Worm (Caenorhabditis elegans) whole organism, L3 larva: ENCODE data around the gene his-3.

ENCODE experiments used
- ZK546.5 ChIP-seq: sonication (generic microtip); optimal IDR thresholded peaks from 2 replicates; lab custom pipeline; 2017; ENCODE audit warnings: missing biosample characterization, missing genetic modification characterization
- ama-1 ChIP-seq: fragments of 150-350 bp; optimal IDR thresholded peaks from 2 replicates; lab custom pipeline; 2018
- ceh-16 ChIP-seq: sonication (generic microtip); optimal IDR thresholded peaks from 2 replicates; lab custom pipeline; 2017; ENCODE audit warnings: missing biosample characterization, missing genetic modification characterization
- ceh-28 ChIP-seq: fragments of 150-350 bp; optimal IDR thresholded peaks from 2 replicates; lab custom pipeline; 2014; ENCODE audit warnings: missing biosample characterization, missing genetic modification reagents, missing genetic modification characterization
- ceh-82 ChIP-seq: fragments of 150-350 bp; optimal IDR thresholded peaks from 2 replicates; lab custom pipeline; 2014; ENCODE audit warnings: missing biosample characterization, missing genetic modification characterization
- ceh-9 ChIP-seq: sonication (generic microtip); optimal IDR thresholded peaks from 2 replicates; lab custom pipeline; 2018; ENCODE audit warnings: missing biosample characterization, missing genetic modification characterization
- daf-12 ChIP-seq: fragments of 150-350 bp; optimal IDR thresholded peaks from 2 replicates; lab custom pipeline; 2014; ENCODE audit warnings: missing biosample characterization, missing genetic modification reagents, missing genetic modification characterization
- egl-27 ChIP-seq: sonication (generic microtip); optimal IDR thresholded peaks from 4 replicates; lab custom pipeline; 2017; ENCODE audit warnings: missing biosample characterization, missing genetic modification reagents, missing genetic modification characterization
- egl-5 ChIP-seq: fragments of 150-350 bp; optimal IDR thresholded peaks from 2 replicates; lab custom pipeline; 2017; ENCODE audit warnings: missing biosample characterization, missing genetic modification reagents, missing genetic modification characterization, inconsistent platforms
- elt-2 ChIP-seq: sonication (generic microtip); optimal IDR thresholded peaks from 2 replicates; lab custom pipeline; 2016; ENCODE audit warnings: missing genetic modification reagents, mild to moderate bottlenecking, missing genetic modification characterization, missing compliant biosample characterization
- elt-3 ChIP-seq, 3 experiments: fragments of 150-350 bp in 1 of 3; sonication (generic microtip) in 2 of 3; optimal IDR thresholded peaks; 2 replicates in 2 of 3; 4 replicates in 1 of 3; lab custom pipeline; 2014 to 2017; ENCODE audit warnings: missing biosample characterization in 3 of 3, missing genetic modification characterization in 3 of 3
- fkh-10 ChIP-seq: sonication (generic microtip); optimal IDR thresholded peaks from 2 replicates; lab custom pipeline; 2017; ENCODE audit warnings: missing biosample characterization, missing genetic modification reagents, missing genetic modification characterization
- fkh-2 ChIP-seq: fragments of 150-350 bp; optimal IDR thresholded peaks from 2 replicates; lab custom pipeline; 2014; ENCODE audit warnings: missing biosample characterization, missing genetic modification reagents, missing genetic modification characterization
- fos-1 ChIP-seq: fragments of 150-350 bp; optimal IDR thresholded peaks from 2 replicates; lab custom pipeline; 2014; ENCODE audit warnings: missing biosample characterization, missing genetic modification characterization
- hmg-11 ChIP-seq: sonication (generic microtip); optimal IDR thresholded peaks from 2 replicates; lab custom pipeline; 2016; ENCODE audit warnings: missing genetic modification characterization, missing compliant biosample characterization
- lin-15B ChIP-seq: fragments of 150-350 bp; optimal IDR thresholded peaks from 2 replicates; lab custom pipeline; 2014; ENCODE audit warnings: missing biosample characterization, missing genetic modification characterization
- lin-39 ChIP-seq: fragments of 150-350 bp; optimal IDR thresholded peaks from 2 replicates; lab custom pipeline; 2018; ENCODE audit warnings: missing biosample characterization, missing genetic modification reagents, missing genetic modification characterization
- lsy-12 ChIP-seq: sonication (generic microtip); optimal IDR thresholded peaks from 2 replicates; lab custom pipeline; 2016; ENCODE audit warnings: mild to moderate bottlenecking, missing genetic modification characterization, missing compliant biosample characterization
- mml-1 ChIP-seq: fragments of 150-350 bp; sonication (generic microtip); optimal IDR thresholded peaks from 3 replicates; lab custom pipeline; 2014; ENCODE audit warnings: missing biosample characterization, missing genetic modification characterization
- nfya-1 ChIP-seq: sonication (generic microtip); optimal IDR thresholded peaks from 2 replicates; lab custom pipeline; 2017; ENCODE audit warnings: missing genetic modification characterization, mild to moderate bottlenecking, missing compliant biosample characterization, antibody characterized with exemption, moderate library complexity; ENCODE audit not compliant: insufficient read depth
- nhr-11 ChIP-seq: fragments of 150-350 bp; optimal IDR thresholded peaks from 2 replicates; lab custom pipeline; 2014; ENCODE audit warnings: missing biosample characterization, missing genetic modification characterization
- nhr-12 ChIP-seq: fragments of 150-350 bp; optimal IDR thresholded peaks from 2 replicates; lab custom pipeline; 2014; ENCODE audit warnings: missing biosample characterization, missing genetic modification characterization
- nhr-23 ChIP-seq: fragments of 150-350 bp; optimal IDR thresholded peaks from 2 replicates; lab custom pipeline; 2014; ENCODE audit warnings: missing biosample characterization, missing genetic modification reagents, missing genetic modification characterization
- nhr-237 ChIP-seq: fragments of 150-350 bp; optimal IDR thresholded peaks from 2 replicates; lab custom pipeline; 2014; ENCODE audit warnings: missing biosample characterization, missing genetic modification characterization
- nhr-25 ChIP-seq: sonication (generic microtip); optimal IDR thresholded peaks from 2 replicates; lab custom pipeline; 2017; ENCODE audit warnings: missing biosample characterization, missing genetic modification characterization
- nhr-28 ChIP-seq: fragments of 150-350 bp; optimal IDR thresholded peaks from 2 replicates; lab custom pipeline; 2014; ENCODE audit warnings: missing biosample characterization, missing genetic modification characterization
- nhr-43 ChIP-seq: sonication (generic microtip); optimal IDR thresholded peaks from 2 replicates; lab custom pipeline; 2016; ENCODE audit warnings: mild to moderate bottlenecking, missing genetic modification characterization, missing compliant biosample characterization; ENCODE audit not compliant: poor library complexity, severe bottlenecking
- nhr-67 ChIP-seq: fragments of 150-350 bp; optimal IDR thresholded peaks from 2 replicates; lab custom pipeline; 2014; ENCODE audit warnings: missing biosample characterization, missing genetic modification characterization
- nhr-76 ChIP-seq: fragments of 150-350 bp; sonication (generic microtip); optimal IDR thresholded peaks from 5 replicates; lab custom pipeline; 2014; ENCODE audit warnings: missing biosample characterization, missing genetic modification characterization
- nhr-77 ChIP-seq: fragments of 150-350 bp; optimal IDR thresholded peaks from 2 replicates; lab custom pipeline; 2014; ENCODE audit warnings: missing biosample characterization, missing genetic modification characterization
- sea-2 ChIP-seq: fragments of 150-350 bp; sonication (generic microtip); optimal IDR thresholded peaks from 4 replicates; lab custom pipeline; 2014; ENCODE audit warnings: missing biosample characterization, missing genetic modification reagents, missing genetic modification characterization
- snpc-4 ChIP-seq: fragments of 150-350 bp; optimal IDR thresholded peaks from 2 replicates; lab custom pipeline; 2014; ENCODE audit warnings: missing biosample characterization, missing genetic modification characterization
- tbx-2 ChIP-seq: sonication (generic microtip); optimal IDR thresholded peaks from 2 replicates; lab custom pipeline; 2016; ENCODE audit warnings: mild to moderate bottlenecking, missing genetic modification characterization, missing compliant biosample characterization
- unc-39 ChIP-seq: sonication (generic microtip); optimal IDR thresholded peaks from 4 replicates; lab custom pipeline; 2017; ENCODE audit warnings: missing biosample characterization, missing genetic modification characterization
- unc-62 ChIP-seq: fragments of 150-350 bp; sonication (generic microtip); optimal IDR thresholded peaks from 4 replicates; lab custom pipeline; 2014; ENCODE audit warnings: missing biosample characterization, missing genetic modification reagents, missing genetic modification characterization
- zag-1 ChIP-seq: fragments of 150-350 bp; optimal IDR thresholded peaks from 2 replicates; lab custom pipeline; 2014; ENCODE audit warnings: missing biosample characterization, missing genetic modification characterization
- ztf-11 ChIP-seq: fragments of 150-350 bp; optimal IDR thresholded peaks from 2 replicates; lab custom pipeline; 2014; ENCODE audit warnings: missing biosample characterization, missing genetic modification characterization
- ztf-4 ChIP-seq: fragments of 150-350 bp; optimal IDR thresholded peaks from 2 replicates; lab custom pipeline; 2014; ENCODE audit warnings: missing biosample characterization, missing genetic modification characterization

The his-3 gene

ce11 chrV:16017671-16018070 lies 22.9 kb upstream of the his-3 start, which contains the start of gene srx-43:
srx-43 (plus strand) TSS chrV:16017971.
- TF ChIP-seq snpc-4 (tag; lab: Kevin White, UChicago) = no peak
- TF ChIP-seq ceh-82 (tag; lab: Kevin White, UChicago) = no peak
- TF ChIP-seq nhr-67 = no peak
- TF ChIP-seq nhr-76 (tag; lab: Kevin White, UChicago) = no peak
- TF ChIP-seq ztf-4 = no peak
- no peak for TF ChIP-seq ama-1
- TF ChIP-seq nhr-77 (tag; lab: Kevin White, UChicago) = no peak
- TF ChIP-seq mml-1 = no peak
- no peak for TF ChIP-seq nhr-43 (tag; lab: Kevin White, UChicago)
- no peak for TF ChIP-seq nfya-1 (tag; lab: Kevin White, UChicago)
- no peak for TF ChIP-seq daf-12
- TF ChIP-seq unc-39 (tag; lab: Kevin White, UChicago) = no peak
- TF ChIP-seq zag-1 (tag; lab: Kevin White, UChicago) = no peak
- TF ChIP-seq lsy-12 (tag; lab: Kevin White, UChicago) = no peak
- TF ChIP-seq fkh-10 (GFP tag; lab: Kevin White, UChicago) = no peak
- TF ChIP-seq nhr-28 (tag; lab: Kevin White, UChicago) = no peak

DNA sequence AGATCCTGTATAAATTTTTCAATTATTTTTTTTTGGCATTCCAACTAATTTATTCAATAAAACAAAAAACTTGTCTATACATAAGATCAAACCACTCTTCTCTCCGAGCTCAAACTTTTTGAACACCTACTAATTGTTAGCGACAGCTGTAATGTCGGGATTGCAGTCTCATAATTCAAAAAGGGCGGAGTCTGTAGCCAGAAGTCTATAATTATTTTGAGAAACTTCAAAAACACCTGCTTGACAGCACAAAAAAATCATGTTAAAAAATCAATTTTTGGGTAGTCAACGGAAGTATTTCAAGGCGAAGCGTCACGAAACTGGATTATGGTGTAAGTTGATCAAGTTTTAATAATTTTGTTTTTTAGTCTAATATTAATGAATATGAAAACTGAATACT lies 20.6 kb upstream of the his-3 start, which contains the start of gene srx-44:
Gene srx-44, plus strand, starts transcription at position 301 of the 400 bp plus-strand sequence.
- no peak for TF ChIP-seq ZK546.5 (tag; lab: Kevin White, UChicago)
- TF ChIP-seq hmg-11 (tag; lab: Kevin White, UChicago) = no peak
- no peak for TF ChIP-seq nhr-43 (tag; lab: Kevin White, UChicago)
- TF ChIP-seq nhr-237 (tag; lab: Kevin White, UChicago) = no peak
- TF ChIP-seq fos-1 (tag; lab: Kevin White, UChicago) = no peak
- no peak for TF ChIP-seq unc-39 (tag; lab: Kevin White, UChicago)
- no peak for TF ChIP-seq nfya-1 (tag; lab: Kevin White, UChicago)
- no peak for TF ChIP-seq fkh-10 (GFP tag; lab: Kevin White, UChicago)
- TF ChIP-seq snpc-4 (tag; lab: Kevin White, UChicago) = no peak
- TF ChIP-seq nhr-76 (tag; lab: Kevin White, UChicago) = no peak
- TF ChIP-seq egl-27 (tag; lab: Kevin White, UChicago) = no peak
- no peak for TF ChIP-seq nhr-28 (tag; lab: Kevin White, UChicago)
- no peak for TF ChIP-seq ztf-4
- TF ChIP-seq zag-1 (tag; lab: Kevin White, UChicago) = no peak

ce11 chrV:16022600-16022999 lies 18.0 kb upstream of the his-3 start:
- TF ChIP-seq nhr-43 (tag; lab: Kevin White, UChicago) (peak; percentile 57), lin-39 (tag; lab: Kevin White, UChicago) (peak; percentile 0), nhr-23 (peak; percentile 6), sea-2 (no peak)

ce11 chrV:16023051-16023450 lies 17.6 kb upstream of the his-3 start, which contains the start of gene cwc-15:
cwc-15 (plus strand) TSS chrV:16023351.
- no peak for TF ChIP-seq ceh-82 (tag; lab: Kevin White, UChicago)
- TF ChIP-seq, all 47 proteins: peak for 0

- TF ChIP-seq daf-12 (no peak), egl-27 (tag; lab: Kevin White, UChicago) (no peak), egl-5 (tag; lab: Kevin White, UChicago) (no peak), snpc-4 (tag; lab: Kevin White, UChicago) (no peak), elt-2 (tag; lab: Kevin White, UChicago) (no peak), ZK546.5 (tag; lab: Kevin White, UChicago) (no peak), nhr-25 (tag; lab: Kevin White, UChicago) (no peak), nhr-67 (no peak), ztf-11 (no peak), nhr-11 (tag; lab: Kevin White, UChicago) (no peak), nhr-12 (tag; lab: Kevin White, UChicago) (no peak), nhr-77 (tag; lab: Kevin White, UChicago) (no peak), tbx-2 (no peak), nhr-76 (tag; lab: Kevin White, UChicago) (no peak)
Observed at ce11 chrV:16023559-16023958, 17.0 kb upstream of the his-3 start.

ce11 chrV:16024300-16024699 lies 16.3 kb upstream of the his-3 start, which contains the start of gene T10C6.6:
T10C6.6 (plus strand) TSS chrV:16024326.
- TF ChIP-seq daf-12 (no peak), fkh-2 (tag; lab: Kevin White, UChicago) (no peak), ceh-82 (tag; lab: Kevin White, UChicago) (no peak), ama-1 (no peak), nhr-237 (tag; lab: Kevin White, UChicago) (no peak), ceh-9 (tag; lab: Kevin White, UChicago) (no peak), ztf-11 (no peak), ceh-16 (tag; lab: Kevin White, UChicago) (no peak), ceh-28 (tag; lab: Kevin White, UChicago) (no peak), nhr-23 (no peak), lin-15B (no peak), lsy-12 (tag; lab: Kevin White, UChicago) (no peak), elt-3 (tag; optimal IDR thresholded peaks at IDR 0.05; lab: Kevin White, UChicago) (no peak), nhr-77 (tag; lab: Kevin White, UChicago) (no peak), nhr-28 (tag; lab: Kevin White, UChicago) (no peak), unc-62 (GFP tag; lab: Kevin White, UChicago) (no peak)
- TF ChIP-seq, all 47 proteins: peak for 0
